Fruit fly (Drosophila melanogaster) whole organism, adult: ENCODE data around the gene CG12362.

ENCODE experiments used
- CG12768 ChIP-seq: fragments of 200-800 bp; sonication (Bioruptor generic); optimal IDR thresholded peaks from 2 replicates; lab custom pipeline; 2017; ENCODE audit warnings: missing biosample characterization, missing genetic modification characterization, mild to moderate bottlenecking, moderate library complexity, missing genetic modification reagents
- CG1620 ChIP-seq: fragments of 200-800 bp; sonication (Bioruptor generic); optimal IDR thresholded peaks from 2 replicates; lab custom pipeline; 2016; ENCODE audit warnings: missing biosample characterization, missing genetic modification characterization
- CG33017 ChIP-seq: fragments of 200-800 bp; sonication (Bioruptor generic); optimal IDR thresholded peaks from 2 replicates; lab custom pipeline; 2018; ENCODE audit warnings: missing biosample characterization, mild to moderate bottlenecking, missing genetic modification characterization, moderate library complexity
- CG5204 ChIP-seq: fragments of 200-800 bp; sonication (Bioruptor generic); optimal IDR thresholded peaks from 2 replicates; lab custom pipeline; 2016; ENCODE audit warnings: missing biosample characterization, missing genetic modification characterization
- CG7045 ChIP-seq: fragments of 200-800 bp; sonication (Bioruptor generic); optimal IDR thresholded peaks from 2 replicates; lab custom pipeline; 2017; ENCODE audit warnings: missing biosample characterization, mild to moderate bottlenecking, missing genetic modification characterization
- Clk ChIP-seq: fragments of 200-800 bp; sonication (Bioruptor generic); optimal IDR thresholded peaks from 2 replicates; lab custom pipeline; 2017; ENCODE audit warnings: missing biosample characterization, missing genetic modification characterization
- Mnt ChIP-seq: fragments of 200-800 bp; sonication (Bioruptor generic); optimal IDR thresholded peaks from 2 replicates; lab custom pipeline; 2016; ENCODE audit warnings: missing biosample characterization, mild to moderate bottlenecking, missing genetic modification characterization
- bab1 ChIP-seq: fragments of 200-800 bp; sonication (Bioruptor generic); optimal IDR thresholded peaks from 3 replicates; lab custom pipeline; 2019; ENCODE audit warnings: missing biosample characterization, mild to moderate bottlenecking, missing genetic modification characterization, moderate library complexity
- cic ChIP-seq: fragments of 200-800 bp; sonication (Bioruptor generic); optimal IDR thresholded peaks from 2 replicates; lab custom pipeline; 2017; ENCODE audit warnings: missing biosample characterization, mild to moderate bottlenecking, missing genetic modification characterization, moderate library complexity
- kay ChIP-seq: fragments of 200-800 bp; sonication (Bioruptor generic); peaks from one replicate; lab custom pipeline; 2016; ENCODE audit warnings: missing biosample characterization, missing genetic modification characterization, borderline replicate concordance
- ovo ChIP-seq: fragments of 200-800 bp; sonication (Bioruptor generic); optimal IDR thresholded peaks from 2 replicates; lab custom pipeline; 2016; ENCODE audit warnings: missing biosample characterization, missing genetic modification characterization
- toe ChIP-seq: fragments of 200-800 bp; sonication (Bioruptor generic); optimal IDR thresholded peaks from 2 replicates; lab custom pipeline; 2016; ENCODE audit warnings: missing biosample characterization, missing genetic modification characterization

dm6 chr3L:10364906-10365305, 47.7 kb upstream of the CG12362 start:
- TF ChIP-seq CG5204 = no peak
- no peak for TF ChIP-seq CG33017 (tag; lab: Kevin White, UChicago)
- no peak for TF ChIP-seq CG12768 (GFP tag; lab: Kevin White, UChicago)
- TF ChIP-seq CG7045 (GFP tag; lab: Kevin White, UChicago) = no peak
- TF ChIP-seq Mnt (GFP tag; lab: Kevin White, UChicago) = no peak
- no peak for TF ChIP-seq cic (GFP tag; lab: Kevin White, UChicago)
- TF ChIP-seq Clk (GFP tag; lab: Kevin White, UChicago) = no peak
- TF ChIP-seq bab1 (GFP tag; lab: Kevin White, UChicago) = no peak
- TF ChIP-seq kay (GFP tag; lab: Kevin White, UChicago) = no peak
- no peak for TF ChIP-seq CG1620 (GFP tag; lab: Kevin White, UChicago)
- TF ChIP-seq ovo = no peak
- no peak for TF ChIP-seq toe
